Fruit fly (Drosophila melanogaster): ENCODE data around the gene Cht5.

- TF ChIP-seq Myc (optimal IDR thresholded peaks at IDR 0.05), result no peak
- no peak for TF ChIP-seq insv (optimal IDR thresholded peaks at IDR 0.05)
- no peak for TF ChIP-seq psq (optimal IDR thresholded peaks at IDR 0.05)
- TF ChIP-seq h (optimal IDR thresholded peaks at IDR 0.05), result no peak
- TF ChIP-seq ttk (optimal IDR thresholded peaks at IDR 0.05), result no peak
- no peak for TF ChIP-seq Sin3A (optimal IDR thresholded peaks at IDR 0.05)
These were observed 39.4 kb downstream of the Cht5 start for dm6 chr3R:13806710-13807093.

All from Kc167 (cell line).